Worm (Caenorhabditis elegans) whole organism, L4 larva: ENCODE data around the gene jmjd-3.3.

Experiments used
- aha-1 ChIP-seq: fragments of 150-350 bp; peaks from one replicate; lab custom pipeline; 2014; ENCODE audit warnings: missing biosample characterization, missing genetic modification characterization
- daf-8 ChIP-seq: fragments of 200-800 bp; sonication (Bioruptor generic); IDR thresholded peaks from 2 replicates; pipeline ENCODE4 v1.3.6; 2022; ENCODE audit warnings: missing genetic modification characterization, missing compliant biosample characterization
- snpc-1.2 ChIP-seq: fragments of 200-800 bp; sonication (Bioruptor generic); IDR thresholded peaks from 2 replicates; pipeline ENCODE4 v1.3.6; 2022; ENCODE audit warnings: missing genetic modification reagents, missing genetic modification characterization, missing compliant biosample characterization

The jmjd-3.3 gene

DNA sequence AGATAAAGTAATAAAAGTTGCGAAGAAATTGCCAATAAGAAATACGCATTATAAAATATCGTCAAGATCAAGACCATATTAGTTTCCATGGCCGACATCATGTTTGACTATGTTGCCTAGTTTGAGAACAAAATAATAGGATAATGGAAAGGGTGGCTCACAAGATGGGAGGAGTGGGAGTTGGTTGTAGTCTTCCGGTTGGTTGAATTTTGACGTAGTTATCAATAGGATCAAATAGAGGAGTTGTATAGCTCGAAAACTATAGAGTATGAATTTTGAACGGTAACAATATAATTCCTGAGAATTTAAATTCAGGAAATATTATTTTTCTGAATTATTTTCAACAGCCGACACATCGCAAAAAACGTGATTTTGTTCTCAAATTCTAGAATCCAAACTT lies 45.5 kb downstream of the jmjd-3.3 start, which contains the start of gene srd-50:
Gene srd-50, minus strand, starts transcription at position 101 of the 400 bp plus-strand sequence.
- TF ChIP-seq daf-8 (GFP tag; lab: Robert Waterston, UW) (no peak), aha-1 (peak; percentile 66)

DNA sequence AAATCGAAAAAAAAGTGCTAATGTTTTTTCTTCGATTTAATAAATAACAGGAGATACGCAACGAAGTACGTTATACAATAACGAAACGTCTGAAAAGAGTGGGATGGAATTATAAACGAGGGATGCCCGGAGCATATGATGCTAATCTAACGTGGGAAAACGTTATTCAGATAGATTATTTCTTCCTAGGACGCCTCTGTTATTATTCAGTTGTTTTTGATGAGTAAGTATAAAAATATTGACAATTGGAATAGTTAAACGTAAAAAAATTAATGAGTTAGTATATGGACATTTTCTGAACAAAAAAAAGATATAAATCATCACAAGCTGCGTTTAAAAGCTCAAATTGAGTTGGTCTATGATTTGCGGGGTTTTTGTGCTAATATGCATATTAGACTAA lies 48.6 kb downstream of the jmjd-3.3 start, which contains the start of gene srd-51:
Gene srd-51, minus strand, starts transcription at position 101 of the 400 bp plus-strand sequence.
- no peak for TF ChIP-seq snpc-1.2 (GFP tag; lab: Robert Waterston, UW)
